Fruit fly (Drosophila melanogaster): ENCODE data around the gene CG34448.

Gene CG34448

DNA sequence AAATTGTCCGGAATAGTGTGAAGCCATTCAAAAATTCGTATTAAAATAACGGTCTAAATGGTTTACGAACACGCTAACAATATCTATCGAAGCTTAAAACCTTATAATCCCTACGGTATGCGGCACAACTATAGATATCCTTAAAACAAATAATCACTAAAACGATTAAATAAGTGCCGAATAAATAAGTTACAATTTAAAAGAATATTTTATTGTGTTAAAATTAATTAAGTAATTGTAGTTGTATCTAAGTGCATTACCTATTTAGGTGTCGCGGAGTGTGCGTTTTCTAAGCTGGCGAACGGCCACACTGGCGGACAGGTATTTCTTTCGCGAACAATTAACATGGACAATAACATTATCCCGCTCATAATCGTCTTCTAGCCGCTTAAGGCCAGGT, 37.0 kb downstream of the CG34448 start, which contains the start of gene Eogt (continued):
- peak; percentile 31 for TF ChIP-seq Sin3A (optimal IDR thresholded peaks at IDR 0.05)
- TF ChIP-seq p53 (GFP tag; optimal IDR thresholded peaks at IDR 0.05), result peak; percentile 23
- TF ChIP-seq CG6175 (GFP tag; IDR thresholded peaks at IDR 0.05), result peak; percentile 90
- peak; percentile 96 for TF ChIP-seq esg (GFP tag; conservative IDR thresholded peaks at IDR 0.05)
- TF ChIP-seq CG14860 (GFP tag; IDR thresholded peaks at IDR 0.05; ENCODE audit: partially characterized antibody), result no peak
- TF ChIP-seq ind (GFP tag; optimal IDR thresholded peaks at IDR 0.05), result peak; percentile 85
- peak; percentile 77 for TF ChIP-seq CG15514 (GFP tag; optimal IDR thresholded peaks at IDR 0.05)
- TF ChIP-seq Ada2b (GFP tag; IDR thresholded peaks at IDR 0.05), result peak; percentile 95
- peak; percentile 95 for TF ChIP-seq CG3726 (GFP tag; IDR thresholded peaks at IDR 0.05)
- peak; percentile 70 for TF ChIP-seq Dip3 (GFP tag; optimal IDR thresholded peaks at IDR 0.05)
- peak; percentile 71 for TF ChIP-seq CG4854 (GFP tag; optimal IDR thresholded peaks at IDR 0.05)
- TF ChIP-seq CG1832 (GFP tag; optimal IDR thresholded peaks at IDR 0.05), result no peak
- peak; percentile 94 for TF ChIP-seq so (GFP tag; IDR thresholded peaks at IDR 0.05)
- TF ChIP-seq CG12299 (tag; optimal IDR thresholded peaks at IDR 0.05), result peak; percentile 88
- peak; percentile 90 for TF ChIP-seq salm (tag; optimal IDR thresholded peaks at IDR 0.05)
- TF ChIP-seq CG3065 (GFP tag; optimal IDR thresholded peaks at IDR 0.05), result peak; percentile 86
- no peak for TF ChIP-seq Tbp (GFP tag; optimal IDR thresholded peaks at IDR 0.05)
- peak; percentile 64 for TF ChIP-seq Atf3 (GFP tag; optimal IDR thresholded peaks at IDR 0.05)
- TF ChIP-seq CG31365 (tag; optimal IDR thresholded peaks at IDR 0.05), result peak; percentile 49
- TF ChIP-seq abd-A (tag; optimal IDR thresholded peaks at IDR 0.05), result peak; percentile 76
- TF ChIP-seq CG9876 (GFP tag; optimal IDR thresholded peaks at IDR 0.05), result no peak
- no peak for TF ChIP-seq Vsx1 (GFP tag; optimal IDR thresholded peaks at IDR 0.05)
- peak; percentile 69 for TF ChIP-seq fd102C (GFP tag; optimal IDR thresholded peaks at IDR 0.05)
- peak; percentile 94 for TF ChIP-seq Xbp1 (GFP tag; optimal IDR thresholded peaks at IDR 0.05)
- TF ChIP-seq da (GFP tag; optimal IDR thresholded peaks at IDR 0.05), result no peak
- TF ChIP-seq CG4360 (GFP tag; IDR thresholded peaks at IDR 0.05), result peak; percentile 75
- peak; percentile 79 for TF ChIP-seq Sox100B (GFP tag; optimal IDR thresholded peaks at IDR 0.05)
- TF ChIP-seq insv (GFP tag; optimal IDR thresholded peaks at IDR 0.05), result peak in 1 of 2 experiments; percentile 56
- peak; percentile 67 for TF ChIP-seq CG10431 (GFP tag; optimal IDR thresholded peaks at IDR 0.05)
- peak; percentile 80 for TF ChIP-seq CG10321 (GFP tag; IDR thresholded peaks at IDR 0.05)
- peak; percentile 98 for TF ChIP-seq dmrt11E (tag; optimal IDR thresholded peaks at IDR 0.05)
- peak; percentile 94 for TF ChIP-seq gsb-n (tag; optimal IDR thresholded peaks at IDR 0.05)
- TF ChIP-seq ATbp (GFP tag; optimal IDR thresholded peaks at IDR 0.05), result peak; percentile 89
- TF ChIP-seq trem (tag; optimal IDR thresholded peaks at IDR 0.05), result peak; percentile 90
- peak; percentile 89 for TF ChIP-seq Taf1 (GFP tag; IDR thresholded peaks at IDR 0.05)
- TF ChIP-seq gt (GFP tag; IDR thresholded peaks at IDR 0.05), result peak; percentile 92
- peak; percentile 85 for TF ChIP-seq CG10147 (GFP tag; optimal IDR thresholded peaks at IDR 0.05)
- TF ChIP-seq Bteb2 (GFP tag; optimal IDR thresholded peaks at IDR 0.05), result peak; percentile 63
- TF ChIP-seq gem (tag; optimal IDR thresholded peaks at IDR 0.05), result peak; percentile 98
- TF ChIP-seq Meics (GFP tag; optimal IDR thresholded peaks at IDR 0.05), result peak; percentile 87
- peak; percentile 95 for TF ChIP-seq Myb (GFP tag; optimal IDR thresholded peaks at IDR 0.05)
- peak; percentile 93 for TF ChIP-seq Gsc (GFP tag; IDR thresholded peaks at IDR 0.05)
- no peak for TF ChIP-seq lov (optimal IDR thresholded peaks at IDR 0.05)
- peak; percentile 96 for TF ChIP-seq lov (GFP tag; IDR thresholded peaks at IDR 0.05)
- TF ChIP-seq MESR4 (GFP tag; optimal IDR thresholded peaks at IDR 0.05), result no peak
- peak; percentile 84 for TF ChIP-seq CG2875 (GFP tag; optimal IDR thresholded peaks at IDR 0.05)
- peak; percentile 94 for TF ChIP-seq Hr3 (GFP tag; optimal IDR thresholded peaks at IDR 0.05)
- TF ChIP-seq disco-r (GFP tag; optimal IDR thresholded peaks at IDR 0.05), result peak; percentile 32
- peak; percentile 67 for TF ChIP-seq CG31388 (GFP tag; optimal IDR thresholded peaks at IDR 0.05)
- TF ChIP-seq tup (GFP tag; optimal IDR thresholded peaks at IDR 0.05), result peak; percentile 73
- TF ChIP-seq jigr1 (GFP tag; IDR thresholded peaks at IDR 0.05), result peak; percentile 95
- TF ChIP-seq BEAF-32 (GFP tag; optimal IDR thresholded peaks at IDR 0.05), result peak; percentile 44
